Fruit fly (Drosophila melanogaster) whole organism, embryonic: Measurements from ENCODE around the gene Pp1-87B.

ENCODE experiments used
- B-H2 ChIP-seq: fragments of 200-800 bp; sonication (Bioruptor generic); optimal IDR thresholded peaks from 2 replicates; lab custom pipeline; 2018; ENCODE audit warnings: missing biosample characterization, mild to moderate bottlenecking, missing genetic modification characterization
- CG10209 ChIP-seq: fragments of 200-800 bp; sonication (Bioruptor generic); optimal IDR thresholded peaks from 3 replicates; lab custom pipeline; 2017; ENCODE audit warnings: missing biosample characterization, mild to moderate bottlenecking, missing genetic modification characterization, missing genetic modification reagents
- CG10321 ChIP-seq: fragments of 200-800 bp; sonication (Bioruptor generic); IDR thresholded peaks from 2 replicates; pipeline ENCODE4 v1.3.6; 2022; ENCODE audit warnings: missing biosample characterization, missing genetic modification characterization
- CG11504 ChIP-seq: fragments of 200-800 bp; sonication (Bioruptor generic); optimal IDR thresholded peaks from 3 replicates; lab custom pipeline; 2019; ENCODE audit warnings: missing biosample characterization, mild to moderate bottlenecking, missing genetic modification characterization, moderate library complexity
- CG12219 ChIP-seq: fragments of 200-800 bp; sonication (Bioruptor generic); optimal IDR thresholded peaks from 3 replicates; lab custom pipeline; 2018; ENCODE audit warnings: missing biosample characterization, mild to moderate bottlenecking, missing genetic modification characterization
- CG12659 ChIP-seq: fragments of 200-800 bp; sonication (Bioruptor generic); optimal IDR thresholded peaks from 3 replicates; lab custom pipeline; 2017; ENCODE audit warnings: mild to moderate bottlenecking, missing biosample characterization, missing genetic modification reagents, missing genetic modification characterization
- CG16813 ChIP-seq: fragments of 200-800 bp; sonication (Bioruptor generic); IDR thresholded peaks from 3 replicates; pipeline ENCODE4 v1.3.6; 2022; ENCODE audit warnings: missing biosample characterization, missing genetic modification characterization; ENCODE audit not compliant: partially characterized antibody
- CG18011 ChIP-seq: fragments of 200-800 bp; sonication (Bioruptor generic); optimal IDR thresholded peaks from 2 replicates; lab custom pipeline; 2017; ENCODE audit warnings: missing biosample characterization, missing genetic modification characterization, mild to moderate bottlenecking, moderate library complexity, missing genotype
- CG1832 ChIP-seq: fragments of 200-800 bp; sonication (Bioruptor generic); optimal IDR thresholded peaks from 2 replicates; lab custom pipeline; 2017; ENCODE audit warnings: missing biosample characterization, mild to moderate bottlenecking, missing genetic modification characterization, inconsistent platforms
- CG2678 ChIP-seq: fragments of 200-800 bp; sonication (Bioruptor generic); optimal IDR thresholded peaks from 3 replicates; lab custom pipeline; 2019; ENCODE audit warnings: missing biosample characterization, mild to moderate bottlenecking, missing genetic modification characterization, moderate library complexity
- CG4424 ChIP-seq: fragments of 200-800 bp; sonication (Bioruptor generic); optimal IDR thresholded peaks from 3 replicates; lab custom pipeline; 2016; ENCODE audit warnings: missing biosample characterization, missing genetic modification characterization
- CG4707 ChIP-seq: fragments of 200-800 bp; sonication (Bioruptor generic); optimal IDR thresholded peaks from 2 replicates; lab custom pipeline; 2018; ENCODE audit warnings: missing biosample characterization, mild to moderate bottlenecking, missing genetic modification characterization, moderate library complexity
- CG6791 ChIP-seq: fragments of 200-800 bp; sonication (Bioruptor generic); IDR thresholded peaks from 3 replicates; pipeline ENCODE4 v1.3.6; 2022; ENCODE audit warnings: missing biosample characterization, missing genetic modification characterization; ENCODE audit not compliant: partially characterized antibody
- CG7372 ChIP-seq: fragments of 200-800 bp; sonication (Bioruptor generic); IDR thresholded peaks from 2 replicates; pipeline ENCODE4 v1.3.6; 2022; ENCODE audit warnings: missing biosample characterization, missing genetic modification characterization
- CG7839 ChIP-seq: fragments of 200-800 bp; sonication (Bioruptor generic); optimal IDR thresholded peaks from 3 replicates; lab custom pipeline; 2018; ENCODE audit warnings: missing biosample characterization, mild to moderate bottlenecking, missing genetic modification characterization, moderate library complexity
- CG9932 ChIP-seq: fragments of 200-800 bp; sonication (Bioruptor generic); IDR thresholded peaks from 2 replicates; pipeline ENCODE4 v1.3.6; 2022; ENCODE audit warnings: missing biosample characterization, missing genetic modification characterization
- CHES-1-like ChIP-seq: fragments of 200-800 bp; sonication (Bioruptor generic); optimal IDR thresholded peaks from 2 replicates; lab custom pipeline; 2016; ENCODE audit warnings: missing biosample characterization, missing genetic modification characterization
- Dek ChIP-seq: fragments of 200-800 bp; sonication (Bioruptor generic); optimal IDR thresholded peaks from 3 replicates; lab custom pipeline; 2019; ENCODE audit warnings: missing biosample characterization, mild to moderate bottlenecking, missing genetic modification characterization, moderate library complexity
- Dfd ChIP-seq, 2 experiments: fragments of >200 bp; optimal IDR thresholded peaks; 2 replicates each; lab custom pipeline; 2017; ENCODE audit warnings: missing biosample characterization in 2 of 2, missing genetic modification characterization in 2 of 2
- Dip3 ChIP-seq: fragments of 200-800 bp; sonication (Bioruptor generic); optimal IDR thresholded peaks from 3 replicates; lab custom pipeline; 2016; ENCODE audit warnings: missing biosample characterization, missing genetic modification characterization
- Dll ChIP-seq: fragments of 200-800 bp; sonication (Bioruptor generic); IDR thresholded peaks from 4 replicates; pipeline ENCODE4 v1.3.6; 2022; ENCODE audit warnings: missing biosample characterization, missing genetic modification characterization; ENCODE audit not compliant: partially characterized antibody
- Ets65A ChIP-seq: fragments of 200-800 bp; sonication (Bioruptor generic); peaks from one replicate; lab custom pipeline; 2016; ENCODE audit warnings: missing biosample characterization, missing genetic modification characterization
- Ets97D ChIP-seq: fragments of 200-800 bp; sonication (Bioruptor generic); optimal IDR thresholded peaks from 3 replicates; lab custom pipeline; 2016; ENCODE audit warnings: missing biosample characterization, missing genetic modification characterization
- HLHmδ ChIP-seq: fragments of 200-800 bp; sonication (Bioruptor generic); optimal IDR thresholded peaks from 2 replicates; lab custom pipeline; 2018; ENCODE audit warnings: missing biosample characterization, mild to moderate bottlenecking, missing genetic modification characterization, moderate library complexity
- Hr3 ChIP-seq: fragments of 200-800 bp; sonication (Bioruptor generic); optimal IDR thresholded peaks from 3 replicates; lab custom pipeline; 2016; ENCODE audit warnings: missing biosample characterization, missing genetic modification characterization
- Mrtf ChIP-seq: fragments of 200-800 bp; sonication (Bioruptor generic); IDR thresholded peaks from 3 replicates; pipeline ENCODE4 v1.3.6; 2022; ENCODE audit warnings: missing biosample characterization, missing genetic modification characterization
- Side ChIP-seq: fragments of 200-800 bp; sonication (Bioruptor generic); optimal IDR thresholded peaks from 2 replicates; lab custom pipeline; 2016; ENCODE audit warnings: missing biosample characterization, missing genetic modification characterization
- Trl ChIP-seq, 3 experiments: fragments of >200 bp in 2 of 3; fragments of 200-800 bp in 1 of 3; sonication (Bioruptor generic) in 1 of 3; optimal IDR thresholded peaks; 2 replicates in 1 of 3; 3 replicates in 2 of 3; lab custom pipeline; 2016 to 2017; ENCODE audit warnings: missing biosample characterization in 1 of 3, missing genetic modification characterization in 1 of 3
- caup ChIP-seq: fragments of 200-800 bp; sonication (Bioruptor generic); optimal IDR thresholded peaks from 3 replicates; lab custom pipeline; 2017; ENCODE audit warnings: missing biosample characterization, mild to moderate bottlenecking, missing genetic modification characterization, moderate library complexity; ENCODE audit not compliant: severe bottlenecking
- cg ChIP-seq: fragments of 200-800 bp; sonication (Bioruptor generic); optimal IDR thresholded peaks from 3 replicates; lab custom pipeline; 2019; ENCODE audit warnings: missing biosample characterization, mild to moderate bottlenecking, missing genetic modification characterization, moderate library complexity
- cwo ChIP-seq: fragments of 200-800 bp; sonication (Bioruptor generic); optimal IDR thresholded peaks from 3 replicates; lab custom pipeline; 2017; ENCODE audit warnings: missing biosample characterization, missing genetic modification characterization, mild to moderate bottlenecking, moderate library complexity, missing genetic modification reagents
- fd102C ChIP-seq: fragments of 200-800 bp; sonication (Bioruptor generic); optimal IDR thresholded peaks from 2 replicates; lab custom pipeline; 2018; ENCODE audit warnings: missing biosample characterization, mild to moderate bottlenecking, missing genetic modification characterization, moderate library complexity
- ftz-f1 ChIP-seq: fragments of 200-800 bp; sonication (Bioruptor generic); optimal IDR thresholded peaks from 2 replicates; lab custom pipeline; 2016; ENCODE audit warnings: missing biosample characterization, missing genetic modification characterization
- gce ChIP-seq: fragments of 200-800 bp; sonication (Bioruptor generic); IDR thresholded peaks from 3 replicates; pipeline ENCODE4 v1.3.6; 2022; ENCODE audit warnings: missing biosample characterization, missing genetic modification characterization
- inv ChIP-seq: fragments of 200-800 bp; sonication (Bioruptor generic); IDR thresholded peaks from 2 replicates; pipeline ENCODE4 v1.3.6; 2022; ENCODE audit warnings: missing biosample characterization, missing genetic modification characterization; ENCODE audit not compliant: partially characterized antibody
- jigr1 ChIP-seq: fragments of 200-800 bp; sonication (Bioruptor generic); IDR thresholded peaks from 3 replicates; pipeline ENCODE4 v1.3.6; 2022; ENCODE audit warnings: missing biosample characterization, missing genetic modification characterization
- lbe ChIP-seq: fragments of 200-800 bp; sonication (Bioruptor generic); optimal IDR thresholded peaks from 2 replicates; lab custom pipeline; 2016; ENCODE audit warnings: missing biosample characterization, mild to moderate bottlenecking, missing genetic modification characterization
- mld ChIP-seq: fragments of 200-800 bp; sonication (Bioruptor generic); IDR thresholded peaks from 3 replicates; pipeline ENCODE4 v1.3.6; 2022; ENCODE audit warnings: missing biosample characterization, missing genetic modification characterization; ENCODE audit not compliant: partially characterized antibody
- p53 ChIP-seq: fragments of 200-800 bp; sonication (Bioruptor generic); optimal IDR thresholded peaks from 2 replicates; lab custom pipeline; 2016; ENCODE audit warnings: missing biosample characterization, missing genetic modification characterization
- prd ChIP-seq, 3 experiments: fragments of >200 bp in 2 of 3; fragments of 200-800 bp in 1 of 3; sonication (Bioruptor generic) in 1 of 3; optimal IDR thresholded peaks in 2 of 3; IDR thresholded peaks in 1 of 3; 2 replicates in 2 of 3; 3 replicates in 1 of 3; pipeline versions ENCODE4 v1.3.6 to Lab custom; 2017 to 2022; ENCODE audit warnings: missing biosample characterization in 1 of 3, missing genetic modification characterization in 1 of 3
- ranshi ChIP-seq: fragments of 200-800 bp; sonication (Bioruptor generic); IDR thresholded peaks from 2 replicates; pipeline ENCODE4 v1.3.6; 2022; ENCODE audit warnings: missing biosample characterization, missing genetic modification characterization
- salm ChIP-seq: fragments of 200-800 bp; sonication (Bioruptor generic); optimal IDR thresholded peaks from 2 replicates; lab custom pipeline; 2018; ENCODE audit warnings: missing biosample characterization, mild to moderate bottlenecking, missing genetic modification characterization
- shn ChIP-seq: fragments of 200-800 bp; sonication (Bioruptor generic); optimal IDR thresholded peaks from 3 replicates; lab custom pipeline; 2016; ENCODE audit warnings: missing biosample characterization, missing genetic modification characterization
- sqz ChIP-seq: fragments of 200-800 bp; sonication (Bioruptor generic); optimal IDR thresholded peaks from 3 replicates; lab custom pipeline; 2018; ENCODE audit warnings: missing biosample characterization, mild to moderate bottlenecking, missing genetic modification characterization
- trem ChIP-seq: fragments of 200-800 bp; optimal IDR thresholded peaks from 3 replicates; lab custom pipeline; 2019; ENCODE audit warnings: missing biosample characterization, mild to moderate bottlenecking, missing genetic modification characterization, moderate library complexity
- twi ChIP-seq: fragments of 200-800 bp; optimal IDR thresholded peaks from 2 replicates; lab custom pipeline; 2019; ENCODE audit warnings: missing biosample characterization, mild to moderate bottlenecking, missing genetic modification characterization, moderate library complexity
- vvl ChIP-seq: fragments of 200-800 bp; sonication (Bioruptor generic); IDR thresholded peaks from 2 replicates; pipeline ENCODE4 v1.3.6; 2022; ENCODE audit warnings: missing biosample characterization, missing genetic modification characterization

Pp1-87B gene

DNA sequence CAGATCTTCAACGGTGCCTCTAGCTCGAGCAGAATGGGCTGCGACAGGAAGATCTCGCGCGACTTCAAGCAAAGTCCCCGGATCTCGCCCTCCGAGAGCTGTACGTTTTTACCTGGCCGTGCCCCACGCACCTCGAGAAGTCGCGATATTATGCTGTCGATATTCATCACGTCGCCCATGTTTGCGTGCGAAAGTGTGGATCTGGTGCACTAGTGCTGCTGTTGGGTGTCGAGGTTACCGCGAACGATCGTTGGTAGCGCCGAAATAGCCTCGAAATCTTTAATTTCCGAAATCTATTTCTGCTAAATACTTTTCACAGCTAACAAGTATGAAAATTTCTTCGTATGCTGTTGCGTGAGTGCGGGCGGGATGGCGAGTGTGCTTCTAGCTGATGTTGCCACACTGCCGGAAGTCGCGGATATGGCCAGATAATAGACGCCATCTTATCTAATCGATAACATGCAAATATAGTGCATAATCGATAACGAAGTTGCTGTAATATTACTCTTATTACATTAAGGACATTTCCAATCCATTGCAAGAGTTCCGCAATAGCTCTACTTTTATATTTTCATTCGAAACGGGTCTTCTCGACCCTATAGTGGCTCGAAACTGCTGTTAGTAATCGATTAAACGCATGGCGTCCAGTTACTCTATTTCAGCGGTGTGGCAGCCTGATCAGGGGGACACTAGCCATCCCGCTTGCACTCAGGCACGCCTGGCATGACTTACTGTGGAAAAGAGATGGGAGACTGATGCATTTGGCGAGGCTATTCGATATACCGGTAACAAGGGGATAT, at the start of gene Pp1-87B (continued):
- TF ChIP-seq trem (peak; percentile 28), mld (no peak), CG9932 (GFP tag; lab: Robert Waterston, UW) (no peak), gce (GFP tag; lab: Robert Waterston, UW) (no peak), cwo (no peak), Ets65A (GFP tag; lab: Kevin White, UChicago) (peak; percentile 89), cg (GFP tag; lab: Kevin White, UChicago) (no peak), sqz (GFP tag; lab: Kevin White, UChicago) (no peak), CG10209 (GFP tag; lab: Kevin White, UChicago) (peak; percentile 18), CG6791 (GFP tag; lab: Robert Waterston, UW) (peak; percentile 55; the same call in 2 of the 3 replicates), Trl (optimal IDR thresholded peaks at IDR 0.05; lab: Kevin White, UChicago) (no peak), Trl (GFP tag; optimal IDR thresholded peaks at IDR 0.05; lab: Kevin White, UChicago) (peak; percentile 7), ftz-f1 (no peak), caup (GFP tag; lab: Kevin White, UChicago) (peak; percentile 28), shn (GFP tag; lab: Kevin White, UChicago) (peak; percentile 26), CG7372 (GFP tag; lab: Robert Waterston, UW) (no peak), CG16813 (GFP tag; lab: Robert Waterston, UW) (peak; percentile 55; the same call in 1 of the 3 replicates), CG7839 (no peak), B-H2 (GFP tag; lab: Kevin White, UChicago) (no peak), twi (tag; lab: Kevin White, UChicago) (peak; percentile 28), CG4707 (GFP tag; lab: Kevin White, UChicago) (no peak), fd102C (GFP tag; lab: Kevin White, UChicago) (no peak), Ets97D (GFP tag; lab: Kevin White, UChicago) (peak; percentile 94), CG12219 (GFP tag; lab: Kevin White, UChicago) (no peak), salm (no peak), Mrtf (GFP tag; lab: Robert Waterston, UW) (no peak), CG11504 (tag; lab: Kevin White, UChicago) (no peak), CG2678 (no peak), lbe (GFP tag; lab: Kevin White, UChicago) (no peak), Dfd (GFP tag; optimal IDR thresholded peaks at IDR 0.05; lab: Kevin White, UChicago) (peak in 1 of 2 experiments; percentile 30), CG4424 (GFP tag; lab: Kevin White, UChicago) (peak; percentile 8), vvl (peak; percentile 25; the same call in 1 of the 2 replicates), Dek (no peak), p53 (GFP tag; lab: Kevin White, UChicago) (peak; percentile 14), CG12659 (GFP tag; lab: Kevin White, UChicago) (peak; percentile 87), CG18011 (GFP tag; lab: Kevin White, UChicago) (no peak), Hr3 (no peak), prd (optimal IDR thresholded peaks at IDR 0.05; lab: Kevin White, UChicago) (no peak), prd (GFP tag; IDR thresholded peaks at IDR 0.05; lab: Robert Waterston, UW) (peak; percentile 22; the same call in 1 of the 3 replicates), Dip3 (GFP tag; lab: Kevin White, UChicago) (peak; percentile 10), inv (GFP tag; lab: Robert Waterston, UW) (peak; percentile 25; the same call in 1 of the 2 replicates), ranshi (GFP tag; lab: Robert Waterston, UW) (no peak), Dll (GFP tag; lab: Robert Waterston, UW) (0 out of 4 replicates have a peak, but pooled peaks have one; percentile 23), CHES-1-like (no peak), HLHmδ (GFP tag; lab: Kevin White, UChicago) (peak; percentile 61), Side (GFP tag; lab: Kevin White, UChicago) (peak; percentile 32), jigr1 (no peak), CG1832 (GFP tag; lab: Kevin White, UChicago) (peak; percentile 95), CG10321 (GFP tag; lab: Robert Waterston, UW) (peak; percentile 91)
